Worm (Caenorhabditis elegans) whole organism, L4 larva: ENCODE measurements around the gene C08E3.14.

Experiments
- F44E2.7 ChIP-seq: fragments of 200-800 bp; sonication (Bioruptor generic); IDR thresholded peaks from 2 replicates; pipeline ENCODE4 v2.1.2; 2022; ENCODE audit warnings: missing genetic modification characterization, missing compliant biosample characterization
- Y105C5A.15 ChIP-seq: fragments of 200-800 bp; sonication (Bioruptor generic); IDR thresholded peaks from 2 replicates; pipeline ENCODE4 v1.3.6; 2022; ENCODE audit warnings: missing genetic modification characterization, missing compliant biosample characterization
- Y75B8A.6 ChIP-seq: fragments of 200-800 bp; sonication (Bioruptor generic); IDR thresholded peaks from 2 replicates; pipeline ENCODE4 v1.3.6; 2022; ENCODE audit warnings: missing genetic modification reagents, missing genetic modification characterization, missing compliant biosample characterization
- ZK546.5 ChIP-seq, 2 experiments: sonication (generic microtip); optimal IDR thresholded peaks; 2 replicates each; lab custom pipeline; 2017; ENCODE audit warnings: missing biosample characterization in 2 of 2, missing genetic modification characterization in 2 of 2
- arid-1 ChIP-seq: fragments of 200-800 bp; sonication (Bioruptor generic); conservative IDR thresholded peaks from 2 replicates; pipeline ENCODE4 v1.3.6; 2022; ENCODE audit warnings: missing genetic modification reagents, missing genetic modification characterization, missing compliant biosample characterization
- attf-4 ChIP-seq: sonication (generic microtip); optimal IDR thresholded peaks from 3 replicates; lab custom pipeline; 2017; ENCODE audit warnings: missing biosample characterization, missing genetic modification characterization
- cey-2 ChIP-seq: sonication (generic microtip); optimal IDR thresholded peaks from 3 replicates; lab custom pipeline; 2017; ENCODE audit warnings: missing genetic modification characterization, mild to moderate bottlenecking, missing compliant biosample characterization, antibody characterized with exemption, borderline replicate concordance; ENCODE audit not compliant: insufficient read depth
- daf-16 ChIP-seq, 3 experiments: sonication (generic microtip); optimal IDR thresholded peaks; 2 replicates each; lab custom pipeline; 2016 to 2017; ENCODE audit warnings: missing genetic modification characterization in 3 of 3, missing genetic modification reagents in 3 of 3, mild to moderate bottlenecking in 2 of 3, missing compliant biosample characterization in 2 of 3, missing biosample characterization in 1 of 3, moderate library complexity in 1 of 3
- daf-19 ChIP-seq: fragments of 200-800 bp; sonication (Bioruptor generic); conservative IDR thresholded peaks from 2 replicates; pipeline ENCODE4 v1.3.6; 2022; ENCODE audit warnings: missing genetic modification characterization, missing compliant biosample characterization
- daf-8 ChIP-seq: fragments of 200-800 bp; sonication (Bioruptor generic); IDR thresholded peaks from 2 replicates; pipeline ENCODE4 v1.3.6; 2022; ENCODE audit warnings: missing genetic modification characterization, missing compliant biosample characterization
- duxl-1 ChIP-seq: sonication (generic microtip); optimal IDR thresholded peaks from 2 replicates; lab custom pipeline; 2016; ENCODE audit warnings: mild to moderate bottlenecking, missing genetic modification characterization, moderate library complexity, missing compliant biosample characterization; ENCODE audit not compliant: poor library complexity
- hlh-11 ChIP-seq: fragments of 200-800 bp; sonication (Bioruptor generic); optimal IDR thresholded peaks from 2 replicates; lab custom pipeline; 2018; ENCODE audit warnings: mild to moderate bottlenecking, missing genetic modification characterization, missing compliant biosample characterization
- hlh-30 ChIP-seq: sonication (generic microtip); optimal IDR thresholded peaks from 2 replicates; lab custom pipeline; 2017; ENCODE audit warnings: antibody characterized with exemption, mild to moderate bottlenecking, missing genetic modification characterization, missing compliant biosample characterization; ENCODE audit not compliant: insufficient read depth
- jun-1 ChIP-seq: fragments of 150-350 bp; optimal IDR thresholded peaks from 2 replicates; lab custom pipeline; 2014; ENCODE audit warnings: missing biosample characterization, missing genetic modification reagents, missing genetic modification characterization
- lin-1 ChIP-seq: fragments of 200-800 bp; sonication (Bioruptor generic); IDR thresholded peaks from 2 replicates; pipeline ENCODE4 v1.3.6; 2022; ENCODE audit warnings: missing genetic modification reagents, missing genetic modification characterization, missing compliant biosample characterization
- lin-15B ChIP-seq: fragments of 150-350 bp; sonication (generic microtip); optimal IDR thresholded peaks from 3 replicates; lab custom pipeline; 2014; ENCODE audit warnings: missing biosample characterization, missing genetic modification characterization
- mep-1 ChIP-seq: fragments of 150-350 bp; sonication (generic microtip); optimal IDR thresholded peaks from 3 replicates; lab custom pipeline; 2014; ENCODE audit warnings: missing biosample characterization, missing genetic modification characterization
- mxl-2 ChIP-seq: fragments of 200-800 bp; sonication (Bioruptor generic); conservative IDR thresholded peaks from 2 replicates; pipeline ENCODE4 v1.3.6; 2022; ENCODE audit warnings: missing genetic modification reagents, missing genetic modification characterization, missing compliant biosample characterization
- mxl-3 ChIP-seq: fragments of 200-800 bp; sonication (Bioruptor generic); optimal IDR thresholded peaks from 2 replicates; lab custom pipeline; 2018; ENCODE audit warnings: mild to moderate bottlenecking, missing genetic modification characterization, missing compliant biosample characterization
- nhr-102 ChIP-seq: sonication (generic microtip); optimal IDR thresholded peaks from 2 replicates; lab custom pipeline; 2016; ENCODE audit warnings: mild to moderate bottlenecking, missing genetic modification characterization, moderate library complexity, missing compliant biosample characterization
- nhr-11 ChIP-seq: fragments of 150-350 bp; optimal IDR thresholded peaks from 2 replicates; lab custom pipeline; 2014; ENCODE audit warnings: missing biosample characterization, missing genetic modification characterization
- nhr-111 ChIP-seq: fragments of 200-800 bp; sonication (Bioruptor generic); optimal IDR thresholded peaks from 2 replicates; lab custom pipeline; 2018; ENCODE audit warnings: mild to moderate bottlenecking, missing genetic modification characterization, missing compliant biosample characterization
- nhr-237 ChIP-seq: sonication (generic microtip); optimal IDR thresholded peaks from 2 replicates; lab custom pipeline; 2017; ENCODE audit warnings: missing biosample characterization, missing genetic modification characterization
- nhr-25 ChIP-seq: sonication (generic microtip); optimal IDR thresholded peaks from 2 replicates; lab custom pipeline; 2017; ENCODE audit warnings: missing genetic modification characterization, mild to moderate bottlenecking, missing compliant biosample characterization, antibody characterized with exemption, moderate library complexity, borderline replicate concordance; ENCODE audit not compliant: insufficient read depth
- nhr-28 ChIP-seq: fragments of 150-350 bp; optimal IDR thresholded peaks from 2 replicates; lab custom pipeline; 2014; ENCODE audit warnings: missing biosample characterization, missing genetic modification characterization
- nhr-6 ChIP-seq: fragments of 150-350 bp; optimal IDR thresholded peaks from 2 replicates; lab custom pipeline; 2014; ENCODE audit warnings: missing biosample characterization, missing genetic modification characterization
- nhr-77 ChIP-seq: fragments of 150-350 bp; optimal IDR thresholded peaks from 2 replicates; lab custom pipeline; 2014; ENCODE audit warnings: missing biosample characterization, missing genetic modification characterization
- pqm-1 ChIP-seq: sonication (generic microtip); optimal IDR thresholded peaks from 2 replicates; lab custom pipeline; 2017; ENCODE audit warnings: missing biosample characterization, missing genetic modification characterization
- set-16 ChIP-seq: fragments of 200-800 bp; sonication (Bioruptor generic); IDR thresholded peaks from 2 replicates; pipeline ENCODE4 v1.3.6; 2022; ENCODE audit warnings: missing genetic modification reagents, missing genetic modification characterization, missing compliant biosample characterization
- skn-1 ChIP-seq: fragments of 150-350 bp; optimal IDR thresholded peaks from 2 replicates; lab custom pipeline; 2014; ENCODE audit warnings: missing biosample characterization, missing genetic modification characterization
- snpc-1.2 ChIP-seq: fragments of 200-800 bp; sonication (Bioruptor generic); IDR thresholded peaks from 2 replicates; pipeline ENCODE4 v1.3.6; 2022; ENCODE audit warnings: missing genetic modification reagents, missing genetic modification characterization, missing compliant biosample characterization
- tra-1 ChIP-seq: fragments of 200-800 bp; sonication (Bioruptor generic); IDR thresholded peaks from 2 replicates; pipeline ENCODE4 v1.3.6; 2022; ENCODE audit warnings: missing genetic modification reagents, missing genetic modification characterization, missing compliant biosample characterization
- unc-62 ChIP-seq, 3 experiments: fragments of 150-350 bp in 1 of 3; sonication (generic microtip); optimal IDR thresholded peaks in 2 of 3; peaks in 1 of 3; 1 replicate in 1 of 3; 2 replicates in 2 of 3; lab custom pipeline; 2014 to 2017; ENCODE audit warnings: missing biosample characterization in 3 of 3, missing genetic modification characterization in 3 of 3, missing genetic modification reagents in 3 of 3, missing genotype in 1 of 3
- vab-7 ChIP-seq: fragments of 200-800 bp; sonication (Bioruptor generic); IDR thresholded peaks from 2 replicates; pipeline ENCODE4 v1.3.6; 2022; ENCODE audit warnings: missing genetic modification reagents, missing genetic modification characterization, missing compliant biosample characterization
- zfp-3 ChIP-seq: fragments of 200-800 bp; sonication (Bioruptor generic); conservative IDR thresholded peaks from 2 replicates; pipeline ENCODE4 v1.3.6; 2022; ENCODE audit warnings: missing genetic modification reagents, missing genetic modification characterization, missing compliant biosample characterization
- ztf-7 ChIP-seq: fragments of 150-350 bp; optimal IDR thresholded peaks from 2 replicates; lab custom pipeline; 2014; ENCODE audit warnings: missing biosample characterization, missing genetic modification characterization

Gene C08E3.14

ce11 chrII:1603049-1603448, 22.7 kb upstream of the C08E3.14 start:
- peak; percentile 84 for TF ChIP-seq set-16 (GFP tag; lab: Robert Waterston, UW)
- TF ChIP-seq nhr-25 (tag; lab: Kevin White, UChicago): no peak

ce11 chrII:1605010-1605409, 20.8 kb upstream of the C08E3.14 start:
- TF ChIP-seq skn-1 (tag; lab: Kevin White, UChicago): no peak
- TF ChIP-seq cey-2 (tag; lab: Kevin White, UChicago): no peak
- no peak for TF ChIP-seq mxl-2
- no peak for TF ChIP-seq tra-1
- no peak for TF ChIP-seq nhr-6 (tag; lab: Kevin White, UChicago)
- no peak for TF ChIP-seq attf-4 (tag; lab: Kevin White, UChicago)
- TF ChIP-seq arid-1 (GFP tag; lab: Robert Waterston, UW): no peak
- no peak for TF ChIP-seq unc-62 (GFP tag; optimal IDR thresholded peaks at IDR 0.05 in 1 of 2; lab: Kevin White, UChicago)
- TF ChIP-seq unc-62 (tag; optimal IDR thresholded peaks at IDR 0.05; lab: Kevin White, UChicago): no peak
- no peak for TF ChIP-seq ZK546.5 (tag; optimal IDR thresholded peaks at IDR 0.05; lab: Kevin White, UChicago)
- TF ChIP-seq daf-19: no peak
- no peak for TF ChIP-seq ztf-7
- TF ChIP-seq lin-15B (tag; lab: Kevin White, UChicago): no peak
- TF ChIP-seq mep-1 (tag; lab: Kevin White, UChicago): no peak
- no peak for TF ChIP-seq nhr-111 (GFP tag; lab: Kevin White, UChicago)
- TF ChIP-seq nhr-11 (tag; lab: Kevin White, UChicago): no peak

DNA sequence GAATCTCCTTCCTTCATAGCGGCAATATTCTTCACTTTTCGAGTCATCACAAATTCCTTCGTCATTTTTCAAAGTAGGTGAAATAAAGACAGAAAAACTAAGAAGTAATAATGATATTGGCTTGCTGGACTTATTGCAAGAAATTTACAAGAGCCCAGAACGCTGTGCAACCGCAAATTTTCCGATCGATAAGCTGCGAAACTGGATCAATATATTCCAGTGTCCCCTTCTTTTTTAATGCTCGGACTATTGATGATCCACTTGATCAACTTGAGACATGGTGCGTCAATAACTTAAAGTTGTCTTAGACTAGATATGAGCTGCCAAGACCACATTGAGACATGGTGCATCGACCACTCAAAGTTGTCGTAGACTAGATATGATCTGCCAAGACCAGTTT, 19.7 kb upstream of the C08E3.14 start, which contains the start of gene bath-33:
Gene bath-33 (minus strand): TSS at position 101 of the 400 bp plus-strand sequence.
- no peak for TF ChIP-seq lin-1
- no peak for TF ChIP-seq zfp-3 (GFP tag; lab: Robert Waterston, UW)
- TF ChIP-seq daf-8 (GFP tag; lab: Robert Waterston, UW): no peak
- no peak for TF ChIP-seq mxl-3 (GFP tag; lab: Kevin White, UChicago)
- no peak for TF ChIP-seq jun-1 (tag; lab: Kevin White, UChicago)
- TF ChIP-seq nhr-102 (tag; lab: Kevin White, UChicago): no peak
- TF ChIP-seq duxl-1: no peak
- no peak for TF ChIP-seq hlh-30 (tag; lab: Kevin White, UChicago)
- no peak for TF ChIP-seq vab-7 (GFP tag; lab: Robert Waterston, UW)
- no peak for TF ChIP-seq snpc-1.2
- no peak for TF ChIP-seq Y75B8A.6
- no peak for TF ChIP-seq F44E2.7
- TF ChIP-seq nhr-237: no peak

DNA sequence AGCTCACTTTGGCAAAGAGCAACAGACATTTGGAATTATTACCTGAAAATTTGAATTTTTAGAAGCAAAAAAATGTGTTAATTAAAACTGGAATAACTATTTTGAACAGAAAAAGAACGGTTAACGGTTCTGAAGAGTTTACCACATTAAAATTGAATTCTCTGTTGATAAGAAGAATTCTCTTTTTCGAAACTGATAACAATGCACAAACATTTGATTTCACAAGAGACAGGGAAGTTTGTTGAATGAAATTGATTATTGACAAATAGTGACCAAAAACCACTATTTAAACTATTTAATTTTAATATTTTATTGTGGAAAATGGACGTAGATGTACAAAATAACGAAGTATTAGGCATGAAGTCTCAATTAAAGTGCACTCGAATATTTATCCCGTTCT, 18.2 kb upstream of the C08E3.14 start:
- TF ChIP-seq pqm-1 (tag; lab: Kevin White, UChicago): peak; percentile 80
- TF ChIP-seq Y105C5A.15 (GFP tag; lab: Robert Waterston, UW): no peak
- peak; percentile 15 for TF ChIP-seq hlh-11 (tag; lab: Kevin White, UChicago)
- TF ChIP-seq daf-16 (GFP tag; optimal IDR thresholded peaks at IDR 0.05; lab: Kevin White, UChicago): no peak
- TF ChIP-seq daf-16 (tag; optimal IDR thresholded peaks at IDR 0.05; lab: Kevin White, UChicago): peak; percentile 86
- peak; percentile 48 for TF ChIP-seq nhr-28 (tag; lab: Kevin White, UChicago)
- TF ChIP-seq nhr-77 (tag; lab: Kevin White, UChicago): peak; percentile 46
